Fruit fly (Drosophila melanogaster) whole organism, embryonic: ENCODE measurements around the gene Cyp9f2.

Experiments
- Bgb ChIP-seq: fragments of 200-800 bp; sonication (Bioruptor generic); IDR thresholded peaks from 2 replicates; pipeline ENCODE4 v1.3.6; 2022; ENCODE audit warnings: missing biosample characterization, missing genetic modification characterization; ENCODE audit not compliant: partially characterized antibody
- CG13287 ChIP-seq: fragments of 200-800 bp; sonication (Bioruptor generic); IDR thresholded peaks from 2 replicates; pipeline ENCODE4 v1.3.6; 2022; ENCODE audit warnings: missing biosample characterization, missing genetic modification characterization; ENCODE audit not compliant: partially characterized antibody
- CG13296 ChIP-seq: fragments of 200-800 bp; sonication (Bioruptor generic); optimal IDR thresholded peaks from 3 replicates; lab custom pipeline; 2018; ENCODE audit warnings: missing biosample characterization, mild to moderate bottlenecking, missing genetic modification characterization
- CG14667 ChIP-seq: fragments of 200-800 bp; sonication (Bioruptor generic); IDR thresholded peaks from 2 replicates; pipeline ENCODE4 v1.3.6; 2022; ENCODE audit warnings: missing biosample characterization, missing genetic modification characterization
- CG15601 ChIP-seq: fragments of 200-800 bp; sonication (Bioruptor generic); optimal IDR thresholded peaks from 3 replicates; lab custom pipeline; 2019; ENCODE audit warnings: missing biosample characterization, mild to moderate bottlenecking, missing genetic modification characterization, moderate library complexity
- CG16779 ChIP-seq: fragments of 200-800 bp; sonication (Bioruptor generic); IDR thresholded peaks from 2 replicates; pipeline ENCODE4 v1.3.6; 2022; ENCODE audit warnings: missing biosample characterization, missing genetic modification characterization
- CG17328 ChIP-seq: fragments of 200-800 bp; sonication (Bioruptor generic); IDR thresholded peaks from 2 replicates; pipeline ENCODE4 v1.3.6; 2022; ENCODE audit warnings: missing biosample characterization, missing genetic modification characterization
- CG3065 ChIP-seq: fragments of 200-800 bp; sonication (Bioruptor generic); optimal IDR thresholded peaks from 2 replicates; lab custom pipeline; 2016; ENCODE audit warnings: missing biosample characterization, missing genetic modification characterization
- CG33213 ChIP-seq: fragments of 200-800 bp; sonication (Bioruptor generic); optimal IDR thresholded peaks from 3 replicates; lab custom pipeline; 2016; ENCODE audit warnings: missing biosample characterization, missing genetic modification characterization
- CG34224 ChIP-seq: fragments of 200-800 bp; sonication (Bioruptor generic); IDR thresholded peaks from 3 replicates; pipeline ENCODE4 v1.3.6; 2022; ENCODE audit warnings: missing biosample characterization, missing genetic modification characterization; ENCODE audit not compliant: partially characterized antibody
- CG6683 ChIP-seq: fragments of 200-800 bp; sonication (Bioruptor generic); optimal IDR thresholded peaks from 2 replicates; lab custom pipeline; 2017; ENCODE audit warnings: missing biosample characterization, mild to moderate bottlenecking, missing genetic modification characterization, missing genetic modification reagents
- CG7928 ChIP-seq: fragments of 200-800 bp; sonication (Bioruptor generic); optimal IDR thresholded peaks from 2 replicates; lab custom pipeline; 2017; ENCODE audit warnings: missing biosample characterization, mild to moderate bottlenecking, missing genetic modification characterization
- CG9609 ChIP-seq: fragments of 200-800 bp; sonication (Bioruptor generic); optimal IDR thresholded peaks from 3 replicates; lab custom pipeline; 2016; ENCODE audit warnings: missing biosample characterization, missing genetic modification characterization
- Dfd ChIP-seq, 2 experiments: fragments of >200 bp; optimal IDR thresholded peaks; 2 replicates each; lab custom pipeline; 2017; ENCODE audit warnings: missing biosample characterization in 2 of 2, missing genetic modification characterization in 2 of 2
- Dll ChIP-seq: fragments of 200-800 bp; sonication (Bioruptor generic); IDR thresholded peaks from 4 replicates; pipeline ENCODE4 v1.3.6; 2022; ENCODE audit warnings: missing biosample characterization, missing genetic modification characterization; ENCODE audit not compliant: partially characterized antibody
- Doc3 ChIP-seq: fragments of 200-800 bp; sonication (Bioruptor generic); IDR thresholded peaks from 3 replicates; pipeline ENCODE4 v1.3.6; 2022; ENCODE audit warnings: missing biosample characterization, missing genetic modification characterization; ENCODE audit not compliant: partially characterized antibody
- Dp ChIP-seq: fragments of 200-800 bp; sonication (Bioruptor generic); optimal IDR thresholded peaks from 2 replicates; lab custom pipeline; 2018; ENCODE audit warnings: missing biosample characterization, mild to moderate bottlenecking, missing genetic modification characterization, moderate library complexity
- Fer1 ChIP-seq: fragments of 200-800 bp; sonication (Bioruptor generic); optimal IDR thresholded peaks from 2 replicates; lab custom pipeline; 2017; ENCODE audit warnings: missing biosample characterization, mild to moderate bottlenecking, missing genetic modification characterization
- Fer3 ChIP-seq: fragments of 200-800 bp; sonication (Bioruptor generic); optimal IDR thresholded peaks from 2 replicates; lab custom pipeline; 2018; ENCODE audit warnings: missing biosample characterization, mild to moderate bottlenecking, missing genetic modification characterization, moderate library complexity
- NC2α ChIP-seq: fragments of 200-800 bp; sonication (Bioruptor generic); optimal IDR thresholded peaks from 2 replicates; lab custom pipeline; 2016; ENCODE audit warnings: missing biosample characterization, missing genetic modification characterization
- Pdp1 ChIP-seq, 2 experiments: fragments of 200-800 bp; sonication (Bioruptor generic); optimal IDR thresholded peaks; 3 replicates each; lab custom pipeline; 2016; ENCODE audit warnings: missing biosample characterization in 2 of 2, missing genetic modification characterization in 2 of 2, mild to moderate bottlenecking in 1 of 2, moderate library complexity in 1 of 2
- Scr ChIP-seq: fragments of 200-800 bp; sonication (Bioruptor generic); IDR thresholded peaks from 2 replicates; pipeline ENCODE4 v1.3.6; 2022; ENCODE audit warnings: missing biosample characterization, missing genetic modification characterization; ENCODE audit not compliant: partially characterized antibody
- Sox100B ChIP-seq: fragments of 200-800 bp; sonication (Bioruptor generic); optimal IDR thresholded peaks from 3 replicates; lab custom pipeline; 2018; ENCODE audit warnings: missing biosample characterization, mild to moderate bottlenecking, missing genetic modification characterization
- Sry-δ ChIP-seq: fragments of 200-800 bp; sonication (Bioruptor generic); optimal IDR thresholded peaks from 2 replicates; lab custom pipeline; 2016; ENCODE audit warnings: missing biosample characterization, missing genetic modification characterization
- ab ChIP-seq: fragments of 200-800 bp; sonication (Bioruptor generic); optimal IDR thresholded peaks from 2 replicates; lab custom pipeline; 2016; ENCODE audit warnings: missing biosample characterization, missing genetic modification characterization
- amos ChIP-seq: fragments of 200-800 bp; sonication (Bioruptor generic); IDR thresholded peaks from 2 replicates; pipeline ENCODE4 v1.3.6; 2022; ENCODE audit warnings: missing biosample characterization, missing genetic modification characterization; ENCODE audit not compliant: partially characterized antibody
- da ChIP-seq: fragments of 200-800 bp; sonication (Bioruptor generic); optimal IDR thresholded peaks from 2 replicates; lab custom pipeline; 2016; ENCODE audit warnings: missing biosample characterization, missing genetic modification characterization
- dm ChIP-seq: fragments of 200-800 bp; sonication (Bioruptor generic); optimal IDR thresholded peaks from 3 replicates; lab custom pipeline; 2016; ENCODE audit warnings: missing biosample characterization, missing genetic modification characterization
- esg ChIP-seq: fragments of 200-800 bp; sonication (Bioruptor generic); conservative IDR thresholded peaks from 2 replicates; pipeline ENCODE4 v1.3.6; 2022; ENCODE audit warnings: missing biosample characterization, missing genetic modification characterization
- eve ChIP-seq, 2 experiments: fragments of >200 bp; optimal IDR thresholded peaks; 2 replicates each; lab custom pipeline; 2017; ENCODE audit warnings: missing biosample characterization in 2 of 2, missing genetic modification characterization in 2 of 2
- hbn ChIP-seq: fragments of 200-800 bp; sonication (Bioruptor generic); IDR thresholded peaks from 2 replicates; pipeline ENCODE4 v1.3.6; 2022; ENCODE audit warnings: missing biosample characterization, missing genetic modification characterization; ENCODE audit not compliant: partially characterized antibody
- inv ChIP-seq: fragments of 200-800 bp; sonication (Bioruptor generic); IDR thresholded peaks from 2 replicates; pipeline ENCODE4 v1.3.6; 2022; ENCODE audit warnings: missing biosample characterization, missing genetic modification characterization; ENCODE audit not compliant: partially characterized antibody
- kni ChIP-seq: fragments of 200-800 bp; sonication (Bioruptor generic); optimal IDR thresholded peaks from 3 replicates; lab custom pipeline; 2017; ENCODE audit warnings: mild to moderate bottlenecking, missing biosample characterization, missing genetic modification reagents, missing genetic modification characterization
- lmd ChIP-seq: fragments of 200-800 bp; sonication (Bioruptor generic); IDR thresholded peaks from 2 replicates; pipeline ENCODE4 v1.3.6; 2022; ENCODE audit warnings: missing biosample characterization, missing genetic modification characterization
- mirr ChIP-seq: fragments of 200-800 bp; sonication (Bioruptor generic); optimal IDR thresholded peaks from 3 replicates; lab custom pipeline; 2018; ENCODE audit warnings: missing biosample characterization, mild to moderate bottlenecking, missing genetic modification characterization
- pfk ChIP-seq: fragments of 200-800 bp; sonication (Bioruptor generic); optimal IDR thresholded peaks from 2 replicates; lab custom pipeline; 2018; ENCODE audit warnings: missing biosample characterization, mild to moderate bottlenecking, missing genetic modification characterization, moderate library complexity
- pzg ChIP-seq: fragments of 200-800 bp; sonication (Bioruptor generic); optimal IDR thresholded peaks from 3 replicates; lab custom pipeline; 2018; ENCODE audit warnings: missing biosample characterization, mild to moderate bottlenecking, missing genetic modification characterization, moderate library complexity
- rib ChIP-seq: fragments of 200-800 bp; sonication (Bioruptor generic); IDR thresholded peaks from 2 replicates; pipeline ENCODE4 v1.3.6; 2022; ENCODE audit warnings: missing biosample characterization, missing genetic modification characterization
- ro ChIP-seq: fragments of 200-800 bp; sonication (Bioruptor generic); IDR thresholded peaks from 2 replicates; pipeline ENCODE4 v1.3.6; 2022; ENCODE audit warnings: missing biosample characterization, missing genetic modification characterization
- sens ChIP-seq: fragments of 200-800 bp; sonication (Bioruptor generic); peaks from one replicate; lab custom pipeline; 2016; ENCODE audit warnings: missing biosample characterization, missing genetic modification characterization
- sna ChIP-seq: fragments of 200-800 bp; sonication (Bioruptor generic); IDR thresholded peaks from 2 replicates; pipeline ENCODE4 v1.3.6; 2022; ENCODE audit warnings: missing biosample characterization, missing genetic modification characterization; ENCODE audit not compliant: partially characterized antibody
- stc ChIP-seq: fragments of 200-800 bp; sonication (Bioruptor generic); IDR thresholded peaks from 2 replicates; pipeline ENCODE4 v1.3.6; 2022; ENCODE audit warnings: missing biosample characterization, missing genetic modification characterization
- tll ChIP-seq, 2 experiments: fragments of 200-800 bp in 1 of 2; fragments of >200 bp in 1 of 2; sonication (Bioruptor generic) in 1 of 2; optimal IDR thresholded peaks; 2 replicates each; lab custom pipeline; 2017 to 2019; ENCODE audit warnings: missing biosample characterization in 2 of 2, missing genetic modification characterization in 2 of 2, mild to moderate bottlenecking in 1 of 2, moderate library complexity in 1 of 2
- tna ChIP-seq: fragments of 200-800 bp; sonication (Bioruptor generic); IDR thresholded peaks from 2 replicates; pipeline ENCODE4 v1.3.6; 2022; ENCODE audit warnings: missing biosample characterization, missing genetic modification characterization; ENCODE audit not compliant: partially characterized antibody
- unc-4 ChIP-seq: fragments of 200-800 bp; sonication (Bioruptor generic); IDR thresholded peaks from 2 replicates; pipeline ENCODE4 v1.3.6; 2022; ENCODE audit warnings: missing biosample characterization, missing genetic modification characterization; ENCODE audit not compliant: partially characterized antibody
- zen2 ChIP-seq: fragments of 200-800 bp; sonication (Bioruptor generic); IDR thresholded peaks from 3 replicates; pipeline ENCODE4 v1.3.6; 2022; ENCODE audit warnings: missing biosample characterization, missing genetic modification characterization; ENCODE audit not compliant: partially characterized antibody

The Cyp9f2 gene

DNA sequence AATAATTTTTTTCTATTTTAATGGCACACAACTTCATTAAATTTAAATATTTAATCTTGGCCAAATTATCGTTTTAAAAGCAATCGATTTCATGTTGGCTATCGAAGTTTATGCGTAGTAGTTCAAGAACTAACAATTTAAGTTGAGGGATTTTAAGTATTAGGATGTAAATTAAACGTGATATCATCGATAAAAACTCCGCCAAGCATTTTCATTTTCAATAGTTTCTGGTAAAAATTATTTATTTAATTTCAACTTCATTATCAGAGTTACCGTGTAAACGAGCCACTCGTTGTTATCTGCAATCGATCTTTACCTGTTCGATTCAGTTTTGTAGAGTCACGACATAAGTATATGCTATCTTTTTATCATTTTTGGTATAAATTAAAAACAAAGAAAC, 2.9 kb downstream of the Cyp9f2 start (continued):
- peak; percentile 91 for TF ChIP-seq NC2α (GFP tag; lab: Kevin White, UChicago)

DNA sequence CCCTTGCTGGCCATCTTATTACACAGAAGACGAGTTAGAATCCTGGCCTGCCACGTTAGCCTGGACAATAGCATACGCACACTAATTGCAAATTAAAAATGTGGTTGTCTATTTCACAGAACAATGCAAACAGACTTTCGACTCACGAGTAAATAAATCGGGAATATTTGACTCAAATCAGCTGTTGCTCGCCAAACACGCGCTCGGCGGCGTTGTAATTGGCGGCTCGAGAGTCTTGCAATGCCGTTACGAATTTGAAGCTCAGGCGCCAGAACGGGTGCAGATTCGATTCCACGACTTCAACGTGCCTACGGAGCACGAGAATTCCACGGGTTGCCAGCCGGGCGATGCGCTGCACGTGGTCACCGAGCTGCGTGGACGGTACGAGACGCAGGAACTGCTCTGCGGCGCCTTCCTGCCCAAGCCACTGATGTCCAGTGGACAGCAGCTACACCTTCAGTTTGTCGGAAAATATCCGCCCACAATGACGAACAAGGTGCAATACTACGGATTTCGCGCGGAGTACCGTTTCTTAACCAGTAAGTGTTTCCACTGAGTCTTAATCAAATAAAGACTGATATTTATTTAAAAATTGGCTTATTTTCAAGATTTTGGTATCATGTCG, 4.0 kb downstream of the Cyp9f2 start, which contains the start of gene DNAlig3:
Gene DNAlig3, minus strand, starts transcription at position 168 of the 625 bp plus-strand sequence.
- TF ChIP-seq Pdp1 (GFP tag; optimal IDR thresholded peaks at IDR 0.05; lab: Kevin White, UChicago), result peak in 1 of 2 experiments; percentile 10
- TF ChIP-seq sens (GFP tag; lab: Kevin White, UChicago), result peak; percentile 32
- TF ChIP-seq Fer1 (GFP tag; lab: Kevin White, UChicago), result peak; percentile 21
- no peak for TF ChIP-seq mirr (GFP tag; lab: Kevin White, UChicago)
- TF ChIP-seq Sry-δ (GFP tag; lab: Kevin White, UChicago), result peak; percentile 22
- TF ChIP-seq Bgb (GFP tag; lab: Robert Waterston, UW), result peak; percentile 33; the same call in 1 of the 2 replicates
- peak; percentile 25; the same call in 1 of the 2 replicates for TF ChIP-seq inv (GFP tag; lab: Robert Waterston, UW)
- peak; percentile 68; the same call in 2 of the 3 replicates for TF ChIP-seq zen2 (GFP tag; lab: Robert Waterston, UW)
- no peak for TF ChIP-seq CG13296 (GFP tag; lab: Kevin White, UChicago)
- TF ChIP-seq Dp (GFP tag; lab: Kevin White, UChicago), result peak; percentile 86
- no peak for TF ChIP-seq lmd (GFP tag; lab: Robert Waterston, UW)
- no peak for TF ChIP-seq CG3065
- peak; percentile 61; the same call in 1 of the 3 replicates for TF ChIP-seq Doc3
- TF ChIP-seq CG33213 (GFP tag; lab: Kevin White, UChicago), result no peak
- peak; percentile 73 for TF ChIP-seq Dll (GFP tag; lab: Robert Waterston, UW)
- TF ChIP-seq pfk (GFP tag; lab: Kevin White, UChicago), result no peak
- TF ChIP-seq sna, result peak; percentile 62
- TF ChIP-seq pzg (GFP tag; lab: Kevin White, UChicago), result peak; percentile 68
- TF ChIP-seq CG14667 (GFP tag; lab: Robert Waterston, UW), result no peak
- TF ChIP-seq tll (GFP tag; optimal IDR thresholded peaks at IDR 0.05; lab: Kevin White, UChicago), result peak in 1 of 2 experiments; percentile 62
- TF ChIP-seq eve (GFP tag; optimal IDR thresholded peaks at IDR 0.05; lab: Kevin White, UChicago), result no peak
- no peak for TF ChIP-seq ab
- TF ChIP-seq hbn, result peak; percentile 48
- no peak for TF ChIP-seq da (GFP tag; lab: Kevin White, UChicago)
- TF ChIP-seq CG6683 (GFP tag; lab: Kevin White, UChicago), result peak; percentile 8
- no peak for TF ChIP-seq ro (GFP tag; lab: Robert Waterston, UW)
- TF ChIP-seq Dfd (GFP tag; optimal IDR thresholded peaks at IDR 0.05; lab: Kevin White, UChicago), result no peak
- no peak for TF ChIP-seq Sox100B
- TF ChIP-seq esg, result no peak
- peak; percentile 44 for TF ChIP-seq kni
- no peak for TF ChIP-seq CG17328 (GFP tag; lab: Robert Waterston, UW)
- no peak for TF ChIP-seq CG16779
- TF ChIP-seq CG9609, result no peak
- TF ChIP-seq stc, result no peak
- TF ChIP-seq CG7928, result no peak
- TF ChIP-seq Fer3 (tag; lab: Kevin White, UChicago), result no peak
- peak; percentile 60 for TF ChIP-seq Scr (GFP tag; lab: Robert Waterston, UW)
- TF ChIP-seq unc-4 (GFP tag; lab: Robert Waterston, UW), result peak; percentile 57
- TF ChIP-seq CG34224 (GFP tag; lab: Robert Waterston, UW), result peak; percentile 57
- 0 out of 2 replicates have a peak, but pooled peaks have one; percentile 25 for TF ChIP-seq tna
- peak; percentile 37 for TF ChIP-seq dm
- TF ChIP-seq CG15601, result no peak
- peak; percentile 73 for TF ChIP-seq CG13287 (GFP tag; lab: Robert Waterston, UW)
- TF ChIP-seq amos, result peak; percentile 52; the same call in 1 of the 2 replicates
- TF ChIP-seq rib, result no peak
